Fruit fly (Drosophila melanogaster) whole organism, embryonic: ENCODE data around the gene Dlip1.
A peak's percentile ranks its signal among the peaks of the same experiment; 100 is the strongest.

Source experiments
- BEAF-32 ChIP-seq: fragments of 200-800 bp; sonication (Bioruptor generic); optimal IDR thresholded peaks from 3 replicates; lab custom pipeline; 2017; ENCODE audit warnings: missing biosample characterization, missing genetic modification characterization, mild to moderate bottlenecking, moderate library complexity, missing genetic modification reagents
- CG10267 ChIP-seq: fragments of 200-800 bp; sonication (Bioruptor generic); optimal IDR thresholded peaks from 2 replicates; lab custom pipeline; 2018; ENCODE audit warnings: missing biosample characterization, mild to moderate bottlenecking, missing genetic modification characterization, moderate library complexity
- CG11398 ChIP-seq: fragments of 200-800 bp; sonication (Bioruptor generic); optimal IDR thresholded peaks from 2 replicates; lab custom pipeline; 2016; ENCODE audit warnings: missing biosample characterization, missing genetic modification characterization
- CG13287 ChIP-seq: fragments of 200-800 bp; sonication (Bioruptor generic); IDR thresholded peaks from 2 replicates; pipeline ENCODE4 v1.3.6; 2022; ENCODE audit warnings: missing biosample characterization, missing genetic modification characterization; ENCODE audit not compliant: partially characterized antibody
- CG14050 ChIP-seq: fragments of 200-800 bp; sonication (Bioruptor generic); IDR thresholded peaks from 3 replicates; pipeline ENCODE4 v1.3.6; 2022; ENCODE audit warnings: missing biosample characterization, missing genetic modification characterization
- CG14667 ChIP-seq: fragments of 200-800 bp; sonication (Bioruptor generic); IDR thresholded peaks from 2 replicates; pipeline ENCODE4 v1.3.6; 2022; ENCODE audit warnings: missing biosample characterization, missing genetic modification characterization
- CG14710 ChIP-seq: fragments of 200-800 bp; sonication (Bioruptor generic); optimal IDR thresholded peaks from 3 replicates; lab custom pipeline; 2019; ENCODE audit warnings: missing biosample characterization, mild to moderate bottlenecking, missing genetic modification characterization, moderate library complexity
- CG16815 ChIP-seq: fragments of 200-800 bp; sonication (Bioruptor generic); optimal IDR thresholded peaks from 3 replicates; lab custom pipeline; 2017; ENCODE audit warnings: missing biosample characterization, mild to moderate bottlenecking, missing genetic modification characterization
- CG2129 ChIP-seq: fragments of 200-800 bp; sonication (Bioruptor generic); IDR thresholded peaks from 2 replicates; pipeline ENCODE4 v1.3.6; 2022; ENCODE audit warnings: missing biosample characterization, missing genetic modification characterization; ENCODE audit not compliant: partially characterized antibody
- CG30020 ChIP-seq: fragments of 200-800 bp; optimal IDR thresholded peaks from 2 replicates; lab custom pipeline; 2019; ENCODE audit warnings: missing biosample characterization, mild to moderate bottlenecking, missing genetic modification characterization, moderate library complexity
- CG32767 ChIP-seq: fragments of 200-800 bp; sonication (Bioruptor generic); IDR thresholded peaks from 2 replicates; pipeline ENCODE4 v1.3.6; 2022; ENCODE audit warnings: missing biosample characterization, missing genetic modification characterization
- CG32772 ChIP-seq: fragments of 200-800 bp; sonication (Bioruptor generic); IDR thresholded peaks from 2 replicates; pipeline ENCODE4 v1.3.6; 2022; ENCODE audit warnings: missing biosample characterization, missing genetic modification characterization
- CG34376 ChIP-seq: fragments of 200-800 bp; sonication (Bioruptor generic); optimal IDR thresholded peaks from 2 replicates; lab custom pipeline; 2018; ENCODE audit warnings: missing biosample characterization, mild to moderate bottlenecking, missing genetic modification characterization
- CG3838 ChIP-seq: fragments of 200-800 bp; sonication (Bioruptor generic); optimal IDR thresholded peaks from 3 replicates; lab custom pipeline; 2016; ENCODE audit warnings: missing biosample characterization, missing genetic modification characterization
- CG42726 ChIP-seq: fragments of 200-800 bp; sonication (Bioruptor generic); IDR thresholded peaks from 2 replicates; pipeline ENCODE4 v1.3.6; 2022; ENCODE audit warnings: missing biosample characterization, missing genetic modification characterization; ENCODE audit not compliant: partially characterized antibody
- CG4854 ChIP-seq: fragments of 200-800 bp; sonication (Bioruptor generic); optimal IDR thresholded peaks from 2 replicates; lab custom pipeline; 2016; ENCODE audit warnings: missing biosample characterization, missing genetic modification characterization, inconsistent platforms
- CG6791 ChIP-seq: fragments of 200-800 bp; sonication (Bioruptor generic); IDR thresholded peaks from 3 replicates; pipeline ENCODE4 v1.3.6; 2022; ENCODE audit warnings: missing biosample characterization, missing genetic modification characterization; ENCODE audit not compliant: partially characterized antibody
- CG7357 ChIP-seq: fragments of 200-800 bp; sonication (Bioruptor generic); IDR thresholded peaks from 3 replicates; pipeline ENCODE4 v1.3.6; 2022; ENCODE audit warnings: missing biosample characterization, missing genetic modification characterization
- CG9727 ChIP-seq: fragments of 200-800 bp; sonication (Bioruptor generic); optimal IDR thresholded peaks from 3 replicates; lab custom pipeline; 2017; ENCODE audit warnings: missing biosample characterization, mild to moderate bottlenecking, missing genetic modification characterization
- Doc3 ChIP-seq: fragments of 200-800 bp; sonication (Bioruptor generic); IDR thresholded peaks from 3 replicates; pipeline ENCODE4 v1.3.6; 2022; ENCODE audit warnings: missing biosample characterization, missing genetic modification characterization; ENCODE audit not compliant: partially characterized antibody
- Ets97D ChIP-seq: fragments of 200-800 bp; sonication (Bioruptor generic); optimal IDR thresholded peaks from 3 replicates; lab custom pipeline; 2016; ENCODE audit warnings: missing biosample characterization, missing genetic modification characterization
- Gug ChIP-seq: fragments of 200-800 bp; sonication (Bioruptor generic); IDR thresholded peaks from 4 replicates; pipeline ENCODE4 v1.3.6; 2022; ENCODE audit warnings: missing biosample characterization, missing genetic modification characterization
- H2.0 ChIP-seq: fragments of 200-800 bp; sonication (Bioruptor generic); IDR thresholded peaks from 2 replicates; pipeline ENCODE4 v1.3.6; 2022; ENCODE audit warnings: missing biosample characterization, missing genetic modification characterization
- Med ChIP-seq: fragments of 200-800 bp; sonication (Bioruptor generic); peaks from one replicate; lab custom pipeline; 2016; ENCODE audit warnings: missing biosample characterization, missing genetic modification characterization, mild to moderate bottlenecking, inconsistent platforms, moderate library complexity
- NC2α ChIP-seq: fragments of 200-800 bp; sonication (Bioruptor generic); optimal IDR thresholded peaks from 2 replicates; lab custom pipeline; 2016; ENCODE audit warnings: missing biosample characterization, missing genetic modification characterization
- NfI ChIP-seq: fragments of 200-800 bp; sonication (Bioruptor generic); optimal IDR thresholded peaks from 3 replicates; lab custom pipeline; 2018; ENCODE audit warnings: missing biosample characterization, mild to moderate bottlenecking, missing genetic modification characterization, moderate library complexity
- Opbp ChIP-seq: fragments of 200-800 bp; sonication (Bioruptor generic); IDR thresholded peaks from 3 replicates; pipeline ENCODE4 v1.3.6; 2022; ENCODE audit warnings: missing biosample characterization, missing genetic modification characterization; ENCODE audit not compliant: partially characterized antibody
- Sin3A ChIP-seq: fragments of >200 bp; optimal IDR thresholded peaks from 2 replicates; lab custom pipeline; 2018
- Spps ChIP-seq: fragments of 200-800 bp; sonication (Bioruptor generic); optimal IDR thresholded peaks from 2 replicates; lab custom pipeline; 2018; ENCODE audit warnings: missing biosample characterization, mild to moderate bottlenecking, missing genetic modification characterization
- amos ChIP-seq: fragments of 200-800 bp; sonication (Bioruptor generic); IDR thresholded peaks from 2 replicates; pipeline ENCODE4 v1.3.6; 2022; ENCODE audit warnings: missing biosample characterization, missing genetic modification characterization; ENCODE audit not compliant: partially characterized antibody
- bbx ChIP-seq: fragments of 200-800 bp; sonication (Bioruptor generic); IDR thresholded peaks from 2 replicates; pipeline ENCODE4 v1.3.6; 2022; ENCODE audit warnings: missing biosample characterization, missing genetic modification characterization; ENCODE audit not compliant: partially characterized antibody
- chinmo ChIP-seq: fragments of 200-800 bp; sonication (Bioruptor generic); IDR thresholded peaks from 4 replicates; pipeline ENCODE4 v1.3.6; 2022; ENCODE audit warnings: missing biosample characterization, missing genetic modification characterization; ENCODE audit not compliant: partially characterized antibody
- corto ChIP-seq: fragments of 200-800 bp; sonication (Bioruptor generic); optimal IDR thresholded peaks from 2 replicates; lab custom pipeline; 2016; ENCODE audit warnings: missing biosample characterization, mild to moderate bottlenecking, missing genetic modification characterization, moderate library complexity
- dati ChIP-seq: fragments of 200-800 bp; sonication (Bioruptor generic); IDR thresholded peaks from 2 replicates; pipeline ENCODE4 v1.3.6; 2022; ENCODE audit warnings: missing biosample characterization, missing genetic modification characterization
- eyg ChIP-seq: fragments of 200-800 bp; sonication (Bioruptor generic); optimal IDR thresholded peaks from 3 replicates; lab custom pipeline; 2016; ENCODE audit warnings: missing biosample characterization, missing genetic modification characterization
- gt ChIP-seq: fragments of 200-800 bp; sonication (Bioruptor generic); IDR thresholded peaks from 2 replicates; pipeline ENCODE4 v1.3.6; 2022; ENCODE audit warnings: missing biosample characterization, missing genetic modification characterization
- hbn ChIP-seq: fragments of 200-800 bp; sonication (Bioruptor generic); IDR thresholded peaks from 2 replicates; pipeline ENCODE4 v1.3.6; 2022; ENCODE audit warnings: missing biosample characterization, missing genetic modification characterization; ENCODE audit not compliant: partially characterized antibody
- hth ChIP-seq: fragments of >200 bp; optimal IDR thresholded peaks from 2 replicates; lab custom pipeline; 2017; ENCODE audit warnings: inconsistent platforms
- knrl ChIP-seq: fragments of 200-800 bp; sonication (Bioruptor generic); IDR thresholded peaks from 3 replicates; pipeline ENCODE4 v1.3.6; 2022; ENCODE audit warnings: missing biosample characterization, missing genetic modification characterization; ENCODE audit not compliant: partially characterized antibody
- lmd ChIP-seq: fragments of 200-800 bp; sonication (Bioruptor generic); IDR thresholded peaks from 2 replicates; pipeline ENCODE4 v1.3.6; 2022; ENCODE audit warnings: missing biosample characterization, missing genetic modification characterization
- nerfin-2 ChIP-seq: fragments of 200-800 bp; sonication (Bioruptor generic); IDR thresholded peaks from 2 replicates; pipeline ENCODE4 v1.3.6; 2022; ENCODE audit warnings: missing biosample characterization, missing genetic modification characterization; ENCODE audit not compliant: partially characterized antibody
- nmo ChIP-seq: fragments of 200-800 bp; sonication (Bioruptor generic); optimal IDR thresholded peaks from 2 replicates; lab custom pipeline; 2018; ENCODE audit warnings: missing biosample characterization, mild to moderate bottlenecking, missing genetic modification characterization, moderate library complexity
- sim ChIP-seq: fragments of 200-800 bp; sonication (Bioruptor generic); IDR thresholded peaks from 2 replicates; pipeline ENCODE4 v1.3.6; 2022; ENCODE audit warnings: missing biosample characterization, missing genetic modification characterization
- slou ChIP-seq: fragments of 200-800 bp; sonication (Bioruptor generic); optimal IDR thresholded peaks from 3 replicates; lab custom pipeline; 2016; ENCODE audit warnings: missing biosample characterization, missing genetic modification characterization
- stc ChIP-seq: fragments of 200-800 bp; sonication (Bioruptor generic); IDR thresholded peaks from 2 replicates; pipeline ENCODE4 v1.3.6; 2022; ENCODE audit warnings: missing biosample characterization, missing genetic modification characterization
- stwl ChIP-seq: fragments of 200-800 bp; sonication (Bioruptor generic); optimal IDR thresholded peaks from 3 replicates; lab custom pipeline; 2018; ENCODE audit warnings: missing biosample characterization, mild to moderate bottlenecking, missing genetic modification characterization, moderate library complexity
- tgo ChIP-seq: fragments of 200-800 bp; sonication (Bioruptor generic); IDR thresholded peaks from 3 replicates; pipeline ENCODE4 v1.3.6; 2022; ENCODE audit warnings: missing biosample characterization, missing genetic modification characterization
- toy ChIP-seq: fragments of 200-800 bp; sonication (Bioruptor generic); IDR thresholded peaks from 2 replicates; pipeline ENCODE4 v1.3.6; 2022; ENCODE audit warnings: missing biosample characterization, missing genetic modification characterization
- vnd ChIP-seq: fragments of 200-800 bp; sonication (Bioruptor generic); IDR thresholded peaks from 3 replicates; pipeline ENCODE4 v1.3.6; 2022; ENCODE audit warnings: missing biosample characterization, missing genetic modification characterization; ENCODE audit not compliant: partially characterized antibody

Dlip1 gene

dm6 chrX:9142224-9142802 is 16.1 kb upstream of the Dlip1 start, which contains the start of gene CG7065:
Gene CG7065, plus strand, starts transcription at chrX:9142493.
- TF ChIP-seq CG11398 (no peak), Med (GFP tag; lab: Kevin White, UChicago) (peak; percentile 20), CG16815 (GFP tag; lab: Kevin White, UChicago) (no peak), CG6791 (GFP tag; lab: Robert Waterston, UW) (peak; percentile 50; the same call in 2 of the 3 replicates), CG4854 (no peak), CG13287 (GFP tag; lab: Robert Waterston, UW) (peak; percentile 77), CG14710 (tag; lab: Kevin White, UChicago) (peak; percentile 42), tgo (GFP tag; lab: Robert Waterston, UW) (no peak), Doc3 (0 out of 3 replicates have a peak, but pooled peaks have one; percentile 36), dati (GFP tag; lab: Robert Waterston, UW) (no peak), CG42726 (GFP tag; lab: Robert Waterston, UW) (peak; percentile 59; the same call in 1 of the 2 replicates), toy (no peak), H2.0 (no peak), Ets97D (GFP tag; lab: Kevin White, UChicago) (peak; percentile 45), CG32772 (no peak), NC2α (no peak), gt (no peak), lmd (no peak), eyg (GFP tag; lab: Kevin White, UChicago) (no peak), CG10267 (tag; lab: Kevin White, UChicago) (peak; percentile 10), CG2129 (GFP tag; lab: Robert Waterston, UW) (0 out of 2 replicates have a peak, but pooled peaks have one; percentile 23), vnd (GFP tag; lab: Robert Waterston, UW) (peak; percentile 67), hbn (GFP tag; lab: Robert Waterston, UW) (peak; percentile 53), CG14667 (GFP tag; lab: Robert Waterston, UW) (no peak), NfI (GFP tag; lab: Kevin White, UChicago) (no peak), BEAF-32 (GFP tag; lab: Kevin White, UChicago) (peak; percentile 73), CG14050 (GFP tag; lab: Robert Waterston, UW) (no peak), CG3838 (peak; percentile 80), bbx (GFP tag; lab: Robert Waterston, UW) (peak; percentile 75), hth (lab: Kevin White, UChicago) (no peak), slou (GFP tag; lab: Kevin White, UChicago) (no peak), stwl (peak; percentile 40), amos (GFP tag; lab: Robert Waterston, UW) (peak; percentile 73), sim (GFP tag; lab: Robert Waterston, UW) (no peak), CG34376 (GFP tag; lab: Kevin White, UChicago) (no peak), knrl (GFP tag; lab: Robert Waterston, UW) (peak; percentile 56; the same call in 2 of the 3 replicates), CG30020 (peak; percentile 43), Spps (tag; lab: Kevin White, UChicago) (no peak), Gug (GFP tag; lab: Robert Waterston, UW) (no peak), chinmo (GFP tag; lab: Robert Waterston, UW) (peak; percentile 48; the same call in 1 of the 4 replicates), Opbp (GFP tag; lab: Robert Waterston, UW) (peak; percentile 55; the same call in 2 of the 3 replicates), nerfin-2 (GFP tag; lab: Robert Waterston, UW) (0 out of 2 replicates have a peak, but pooled peaks have one; percentile 38), CG32767 (GFP tag; lab: Robert Waterston, UW) (no peak), stc (no peak), corto (GFP tag; lab: Kevin White, UChicago) (no peak), CG9727 (GFP tag; lab: Kevin White, UChicago) (no peak), CG7357 (GFP tag; lab: Robert Waterston, UW) (peak; percentile 29; the same call in 1 of the 3 replicates), Sin3A (lab: Kevin White, UChicago) (peak; percentile 21), nmo (GFP tag; lab: Kevin White, UChicago) (peak; percentile 9)
